Fruit fly (Drosophila melanogaster) whole organism, embryonic: ENCODE data around the gene CG5790.

Source experiments
- ATbp ChIP-seq: fragments of 200-800 bp; sonication (Bioruptor generic); optimal IDR thresholded peaks from 2 replicates; lab custom pipeline; 2017; ENCODE audit warnings: missing biosample characterization, mild to moderate bottlenecking, missing genetic modification characterization, missing genetic modification reagents
- CG1024 ChIP-seq: fragments of 200-800 bp; sonication (Bioruptor generic); IDR thresholded peaks from 2 replicates; pipeline ENCODE4 v1.3.6; 2022; ENCODE audit warnings: missing biosample characterization, missing genetic modification characterization
- CG11093 ChIP-seq: fragments of 200-800 bp; sonication (Bioruptor generic); IDR thresholded peaks from 3 replicates; pipeline ENCODE4 v1.3.6; 2022; ENCODE audit warnings: missing biosample characterization, missing genetic modification characterization
- CG11504 ChIP-seq: fragments of 200-800 bp; sonication (Bioruptor generic); optimal IDR thresholded peaks from 3 replicates; lab custom pipeline; 2019; ENCODE audit warnings: missing biosample characterization, mild to moderate bottlenecking, missing genetic modification characterization, moderate library complexity
- CG13894 ChIP-seq: fragments of 200-800 bp; sonication (Bioruptor generic); optimal IDR thresholded peaks from 3 replicates; lab custom pipeline; 2018; ENCODE audit warnings: missing biosample characterization, mild to moderate bottlenecking, missing genetic modification characterization, moderate library complexity
- CG17359 ChIP-seq: fragments of 200-800 bp; sonication (Bioruptor generic); optimal IDR thresholded peaks from 3 replicates; lab custom pipeline; 2018; ENCODE audit warnings: missing biosample characterization, mild to moderate bottlenecking, missing genetic modification characterization, moderate library complexity
- CG2120 ChIP-seq: fragments of 200-800 bp; sonication (Bioruptor generic); optimal IDR thresholded peaks from 3 replicates; lab custom pipeline; 2016; ENCODE audit warnings: missing biosample characterization, missing genetic modification characterization
- CG2129 ChIP-seq: fragments of 200-800 bp; sonication (Bioruptor generic); IDR thresholded peaks from 2 replicates; pipeline ENCODE4 v1.3.6; 2022; ENCODE audit warnings: missing biosample characterization, missing genetic modification characterization; ENCODE audit not compliant: partially characterized antibody
- CG2712 ChIP-seq: fragments of 200-800 bp; optimal IDR thresholded peaks from 3 replicates; lab custom pipeline; 2019; ENCODE audit warnings: missing biosample characterization, mild to moderate bottlenecking, missing genetic modification characterization, moderate library complexity
- CG2889 ChIP-seq: fragments of 200-800 bp; sonication (Bioruptor generic); IDR thresholded peaks from 3 replicates; pipeline ENCODE4 v1.3.6; 2022; ENCODE audit warnings: missing biosample characterization, missing genetic modification characterization
- CG31388 ChIP-seq: fragments of 200-800 bp; sonication (Bioruptor generic); optimal IDR thresholded peaks from 2 replicates; lab custom pipeline; 2016; ENCODE audit warnings: missing biosample characterization, missing genetic modification characterization
- CG31441 ChIP-seq: fragments of 200-800 bp; sonication (Bioruptor generic); IDR thresholded peaks from 2 replicates; pipeline ENCODE4 v1.3.6; 2022; ENCODE audit warnings: missing biosample characterization, missing genetic modification characterization
- CG3838 ChIP-seq: fragments of 200-800 bp; sonication (Bioruptor generic); optimal IDR thresholded peaks from 3 replicates; lab custom pipeline; 2016; ENCODE audit warnings: missing biosample characterization, missing genetic modification characterization
- CG5180 ChIP-seq: fragments of 200-800 bp; sonication (Bioruptor generic); optimal IDR thresholded peaks from 3 replicates; lab custom pipeline; 2017; ENCODE audit warnings: missing biosample characterization, missing genetic modification characterization, mild to moderate bottlenecking, moderate library complexity, missing genetic modification reagents
- CG5953 ChIP-seq: fragments of 200-800 bp; sonication (Bioruptor generic); IDR thresholded peaks from 2 replicates; pipeline ENCODE4 v1.3.6; 2022; ENCODE audit warnings: missing biosample characterization, missing genetic modification characterization
- CkIIα-i1 ChIP-seq: fragments of 200-800 bp; sonication (Bioruptor generic); IDR thresholded peaks from 2 replicates; pipeline ENCODE4 v1.3.6; 2022; ENCODE audit warnings: missing biosample characterization, missing genetic modification characterization
- D19A ChIP-seq: fragments of 200-800 bp; optimal IDR thresholded peaks from 3 replicates; lab custom pipeline; 2019; ENCODE audit warnings: missing biosample characterization, mild to moderate bottlenecking, missing genetic modification characterization, moderate library complexity
- Dfd ChIP-seq, 2 experiments: fragments of >200 bp; optimal IDR thresholded peaks; 2 replicates each; lab custom pipeline; 2017; ENCODE audit warnings: missing biosample characterization in 2 of 2, missing genetic modification characterization in 2 of 2
- Ets65A ChIP-seq: fragments of 200-800 bp; sonication (Bioruptor generic); peaks from one replicate; lab custom pipeline; 2016; ENCODE audit warnings: missing biosample characterization, missing genetic modification characterization
- HLH54F ChIP-seq: fragments of 200-800 bp; sonication (Bioruptor generic); optimal IDR thresholded peaks from 3 replicates; lab custom pipeline; 2016; ENCODE audit warnings: missing biosample characterization, missing genetic modification characterization
- Hr39 ChIP-seq: fragments of >200 bp; optimal IDR thresholded peaks from 2 replicates; lab custom pipeline; 2017
- Lpt ChIP-seq: fragments of >200 bp; optimal IDR thresholded peaks from 2 replicates; lab custom pipeline; 2018; ENCODE audit warnings: missing biosample characterization, missing genetic modification characterization
- Ptx1 ChIP-seq: fragments of 200-800 bp; sonication (Bioruptor generic); IDR thresholded peaks from 2 replicates; pipeline ENCODE4 v1.3.6; 2022; ENCODE audit warnings: missing biosample characterization, missing genetic modification characterization
- Sin3A ChIP-seq: fragments of >200 bp; optimal IDR thresholded peaks from 2 replicates; lab custom pipeline; 2018
- Sox102F ChIP-seq: fragments of 200-800 bp; sonication (Bioruptor generic); optimal IDR thresholded peaks from 2 replicates; lab custom pipeline; 2018; ENCODE audit warnings: missing biosample characterization, mild to moderate bottlenecking, missing genetic modification characterization, moderate library complexity
- Ssrp ChIP-seq: fragments of 200-800 bp; sonication (Bioruptor generic); optimal IDR thresholded peaks from 2 replicates; lab custom pipeline; 2018; ENCODE audit warnings: missing biosample characterization, mild to moderate bottlenecking, missing genetic modification characterization, moderate library complexity
- Stat92E ChIP-seq, 3 experiments: fragments of >200 bp in 2 of 3; fragments of 200-800 bp in 1 of 3; sonication (Bioruptor generic) in 1 of 3; optimal IDR thresholded peaks; 2 replicates each; lab custom pipeline; 2017 to 2019; ENCODE audit warnings: missing biosample characterization in 3 of 3, missing genetic modification characterization in 3 of 3, mild to moderate bottlenecking in 1 of 3, moderate library complexity in 1 of 3
- Xrp1 ChIP-seq: fragments of 200-800 bp; sonication (Bioruptor generic); IDR thresholded peaks from 2 replicates; pipeline ENCODE4 v1.3.6; 2022; ENCODE audit warnings: missing biosample characterization, missing genetic modification characterization
- ac ChIP-seq: fragments of 200-800 bp; sonication (Bioruptor generic); optimal IDR thresholded peaks from 3 replicates; lab custom pipeline; 2017; ENCODE audit warnings: missing biosample characterization, mild to moderate bottlenecking, missing genetic modification characterization
- ash1 ChIP-seq: fragments of 200-800 bp; sonication (Bioruptor generic); optimal IDR thresholded peaks from 2 replicates; lab custom pipeline; 2018; ENCODE audit warnings: missing biosample characterization, mild to moderate bottlenecking, missing genetic modification characterization
- bsh ChIP-seq, 2 experiments: fragments of 200-800 bp; sonication (Bioruptor generic); optimal IDR thresholded peaks; 2 replicates each; lab custom pipeline; 2017 to 2018; ENCODE audit warnings: mild to moderate bottlenecking in 2 of 2, missing biosample characterization in 2 of 2, missing genetic modification characterization in 2 of 2, moderate library complexity in 1 of 2
- cad ChIP-seq: fragments of >200 bp; optimal IDR thresholded peaks from 2 replicates; lab custom pipeline; 2017; ENCODE audit warnings: missing biosample characterization, missing genetic modification characterization
- chinmo ChIP-seq: fragments of 200-800 bp; sonication (Bioruptor generic); IDR thresholded peaks from 4 replicates; pipeline ENCODE4 v1.3.6; 2022; ENCODE audit warnings: missing biosample characterization, missing genetic modification characterization; ENCODE audit not compliant: partially characterized antibody
- crc ChIP-seq: fragments of 200-800 bp; sonication (Bioruptor generic); optimal IDR thresholded peaks from 2 replicates; lab custom pipeline; 2016; ENCODE audit warnings: missing biosample characterization, missing genetic modification characterization
- dimm ChIP-seq: fragments of 200-800 bp; sonication (Bioruptor generic); IDR thresholded peaks from 2 replicates; pipeline ENCODE4 v1.3.6; 2022; ENCODE audit warnings: missing biosample characterization, missing genetic modification characterization
- dmrt11E ChIP-seq: fragments of 200-800 bp; sonication (Bioruptor generic); optimal IDR thresholded peaks from 3 replicates; lab custom pipeline; 2018; ENCODE audit warnings: missing biosample characterization, mild to moderate bottlenecking, missing genetic modification characterization, moderate library complexity
- fd3F ChIP-seq: fragments of 200-800 bp; sonication (Bioruptor generic); optimal IDR thresholded peaks from 2 replicates; lab custom pipeline; 2018; ENCODE audit warnings: missing biosample characterization, mild to moderate bottlenecking, missing genetic modification characterization, moderate library complexity
- fd64A ChIP-seq: fragments of 200-800 bp; sonication (Bioruptor generic); optimal IDR thresholded peaks from 3 replicates; lab custom pipeline; 2018; ENCODE audit warnings: missing biosample characterization, mild to moderate bottlenecking, missing genetic modification characterization
- gem ChIP-seq: fragments of 200-800 bp; sonication (Bioruptor generic); optimal IDR thresholded peaks from 2 replicates; lab custom pipeline; 2019; ENCODE audit warnings: missing biosample characterization, mild to moderate bottlenecking, missing genetic modification characterization, moderate library complexity
- kni ChIP-seq: fragments of 200-800 bp; sonication (Bioruptor generic); optimal IDR thresholded peaks from 3 replicates; lab custom pipeline; 2017; ENCODE audit warnings: mild to moderate bottlenecking, missing biosample characterization, missing genetic modification reagents, missing genetic modification characterization
- onecut ChIP-seq: fragments of 200-800 bp; sonication (Bioruptor generic); IDR thresholded peaks from 2 replicates; pipeline ENCODE4 v1.3.6; 2022; ENCODE audit warnings: missing biosample characterization, missing genetic modification characterization
- p53 ChIP-seq: fragments of 200-800 bp; sonication (Bioruptor generic); optimal IDR thresholded peaks from 2 replicates; lab custom pipeline; 2016; ENCODE audit warnings: missing biosample characterization, missing genetic modification characterization
- phol ChIP-seq: fragments of 200-800 bp; sonication (Bioruptor generic); optimal IDR thresholded peaks from 3 replicates; lab custom pipeline; 2018; ENCODE audit warnings: missing biosample characterization, mild to moderate bottlenecking, missing genetic modification characterization, moderate library complexity
- pros ChIP-seq: fragments of 200-800 bp; sonication (Bioruptor generic); optimal IDR thresholded peaks from 3 replicates; lab custom pipeline; 2019; ENCODE audit warnings: missing biosample characterization, mild to moderate bottlenecking, missing genetic modification characterization, moderate library complexity
- salm ChIP-seq: fragments of 200-800 bp; sonication (Bioruptor generic); optimal IDR thresholded peaks from 2 replicates; lab custom pipeline; 2018; ENCODE audit warnings: missing biosample characterization, mild to moderate bottlenecking, missing genetic modification characterization
- sens ChIP-seq: fragments of 200-800 bp; sonication (Bioruptor generic); peaks from one replicate; lab custom pipeline; 2016; ENCODE audit warnings: missing biosample characterization, missing genetic modification characterization
- tgo ChIP-seq: fragments of 200-800 bp; sonication (Bioruptor generic); IDR thresholded peaks from 3 replicates; pipeline ENCODE4 v1.3.6; 2022; ENCODE audit warnings: missing biosample characterization, missing genetic modification characterization
- tll ChIP-seq, 2 experiments: fragments of 200-800 bp in 1 of 2; fragments of >200 bp in 1 of 2; sonication (Bioruptor generic) in 1 of 2; optimal IDR thresholded peaks; 2 replicates each; lab custom pipeline; 2017 to 2019; ENCODE audit warnings: missing biosample characterization in 2 of 2, missing genetic modification characterization in 2 of 2, mild to moderate bottlenecking in 1 of 2, moderate library complexity in 1 of 2
- trem ChIP-seq: fragments of 200-800 bp; optimal IDR thresholded peaks from 3 replicates; lab custom pipeline; 2019; ENCODE audit warnings: missing biosample characterization, mild to moderate bottlenecking, missing genetic modification characterization, moderate library complexity
- trh ChIP-seq: fragments of 200-800 bp; sonication (Bioruptor generic); optimal IDR thresholded peaks from 2 replicates; lab custom pipeline; 2016; ENCODE audit warnings: missing biosample characterization, missing genetic modification characterization
- twi ChIP-seq: fragments of 200-800 bp; optimal IDR thresholded peaks from 2 replicates; lab custom pipeline; 2019; ENCODE audit warnings: missing biosample characterization, mild to moderate bottlenecking, missing genetic modification characterization, moderate library complexity

Gene CG5790

DNA sequence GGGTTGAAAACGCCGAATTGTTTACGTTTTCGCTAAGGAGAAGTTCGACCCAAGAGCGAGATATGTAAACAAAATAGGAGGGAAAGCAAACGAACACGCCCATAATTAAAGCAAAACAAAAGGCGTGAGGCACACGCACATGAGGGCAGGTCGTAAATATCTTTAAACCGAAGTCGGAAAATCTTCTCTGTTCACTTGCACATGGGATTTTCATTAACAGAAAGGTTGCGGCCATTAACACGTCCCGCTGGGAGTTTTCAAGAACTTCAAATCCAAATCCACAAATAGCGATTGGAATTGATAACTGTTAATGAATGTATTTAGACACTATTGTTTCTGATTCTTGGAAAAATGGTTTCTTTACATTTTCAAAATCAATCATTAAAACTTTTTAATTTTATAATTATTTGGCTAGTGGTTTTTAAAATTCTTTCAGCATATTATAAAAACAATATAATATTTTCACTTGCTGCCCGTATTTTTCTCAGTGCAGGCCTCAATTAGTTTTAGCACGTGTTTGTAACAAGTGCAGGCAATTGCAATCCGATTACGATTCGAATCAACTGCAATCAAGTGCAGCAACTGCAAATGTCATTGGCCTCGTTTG, 39.3 kb downstream of the CG5790 start (continued):
- TF ChIP-seq Ssrp (tag; lab: Kevin White, UChicago), result peak; percentile 21
- TF ChIP-seq chinmo (GFP tag; lab: Robert Waterston, UW), result no peak
- no peak for TF ChIP-seq trem (tag; lab: Kevin White, UChicago)
- no peak for TF ChIP-seq crc (GFP tag; lab: Kevin White, UChicago)
- TF ChIP-seq Sin3A (lab: Kevin White, UChicago), result no peak
- no peak for TF ChIP-seq fd3F (GFP tag; lab: Kevin White, UChicago)
- no peak for TF ChIP-seq Lpt (GFP tag; lab: Kevin White, UChicago)
- peak; percentile 18 for TF ChIP-seq phol (tag; lab: Kevin White, UChicago)
- TF ChIP-seq cad (GFP tag; lab: Kevin White, UChicago), result peak; percentile 77
- TF ChIP-seq CG11504 (tag; lab: Kevin White, UChicago), result peak; percentile 3
- no peak for TF ChIP-seq CG2120 (GFP tag; lab: Kevin White, UChicago)
- TF ChIP-seq CG11093 (GFP tag; lab: Robert Waterston, UW), result no peak
- TF ChIP-seq pros (GFP tag; lab: Kevin White, UChicago), result peak; percentile 39
- peak; percentile 66 for TF ChIP-seq twi (tag; lab: Kevin White, UChicago)
- peak; percentile 27 for TF ChIP-seq D19A (tag; lab: Kevin White, UChicago)
- TF ChIP-seq dimm (GFP tag; lab: Robert Waterston, UW), result no peak
- TF ChIP-seq CG2129, result no peak
- TF ChIP-seq p53 (GFP tag; lab: Kevin White, UChicago), result no peak
- TF ChIP-seq CG13894, result no peak
- TF ChIP-seq kni (GFP tag; lab: Kevin White, UChicago), result peak; percentile 54
- 0 out of 2 replicates have a peak, but pooled peaks have one; percentile 15 for TF ChIP-seq CG31441
- TF ChIP-seq bsh (GFP tag; optimal IDR thresholded peaks at IDR 0.05; lab: Kevin White, UChicago), result peak in 1 of 2 experiments; percentile 40
- peak; percentile 35 for TF ChIP-seq gem
- TF ChIP-seq HLH54F, result no peak
- TF ChIP-seq ash1, result no peak
- TF ChIP-seq Hr39 (lab: Kevin White, UChicago), result no peak
- TF ChIP-seq salm, result no peak
- TF ChIP-seq onecut (GFP tag; lab: Robert Waterston, UW), result no peak
- TF ChIP-seq tll (GFP tag; optimal IDR thresholded peaks at IDR 0.05; lab: Kevin White, UChicago), result peak in 1 of 2 experiments; percentile 12
- peak; percentile 32 for TF ChIP-seq dmrt11E (tag; lab: Kevin White, UChicago)
- TF ChIP-seq CG5180 (GFP tag; lab: Kevin White, UChicago), result no peak
- TF ChIP-seq CG31388, result no peak
- peak; percentile 36 for TF ChIP-seq CG2712 (tag; lab: Kevin White, UChicago)
- TF ChIP-seq Stat92E (GFP tag; optimal IDR thresholded peaks at IDR 0.05; lab: Kevin White, UChicago), result peak in 1 of 3 experiments; percentile 28
- peak; percentile 42; the same call in 1 of the 2 replicates for TF ChIP-seq Xrp1 (GFP tag; lab: Robert Waterston, UW)
- peak; percentile 51 for TF ChIP-seq sens (GFP tag; lab: Kevin White, UChicago)
- TF ChIP-seq CkIIα-i1 (GFP tag; lab: Robert Waterston, UW), result no peak
- TF ChIP-seq Sox102F (GFP tag; lab: Kevin White, UChicago), result peak; percentile 3
- TF ChIP-seq, all 482 proteins: peak for 25

DNA sequence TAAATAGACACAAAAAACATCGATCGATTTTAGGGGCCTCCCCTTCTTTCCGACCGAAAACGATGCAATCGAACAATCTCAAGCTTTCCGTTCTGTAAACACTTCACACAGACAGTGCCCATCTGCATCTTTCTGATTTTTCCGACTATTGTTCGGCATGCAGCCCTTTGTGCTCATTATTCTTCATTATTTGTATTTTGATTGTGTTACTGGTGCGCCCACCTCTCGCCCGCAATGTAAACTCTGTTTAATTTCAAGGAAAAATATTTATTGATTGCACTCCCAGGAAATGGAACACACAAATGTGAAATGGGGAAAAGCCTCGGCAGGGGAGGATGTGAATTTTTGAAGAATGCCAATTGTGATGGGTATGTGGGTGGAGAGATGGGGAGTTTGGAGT, 41.0 kb downstream of the CG5790 start:
- TF ChIP-seq Ptx1 (GFP tag; lab: Robert Waterston, UW) (no peak), Dfd (GFP tag; optimal IDR thresholded peaks at IDR 0.05; lab: Kevin White, UChicago) (no peak), CG1024 (GFP tag; lab: Robert Waterston, UW) (0 out of 2 replicates have a peak, but pooled peaks have one; percentile 6), Stat92E (GFP tag; optimal IDR thresholded peaks at IDR 0.05; lab: Kevin White, UChicago) (peak in 1 of 3 experiments; percentile 37), Ets65A (peak; percentile 75), CG2889 (GFP tag; lab: Robert Waterston, UW) (no peak), CG17359 (tag; lab: Kevin White, UChicago) (peak; percentile 17), trh (GFP tag; lab: Kevin White, UChicago) (no peak), fd64A (GFP tag; lab: Kevin White, UChicago) (peak; percentile 41), salm (no peak), ATbp (GFP tag; lab: Kevin White, UChicago) (peak; percentile 54), CG5953 (GFP tag; lab: Robert Waterston, UW) (no peak), CG3838 (GFP tag; lab: Kevin White, UChicago) (no peak), ac (peak; percentile 23), tgo (GFP tag; lab: Robert Waterston, UW) (no peak), onecut (GFP tag; lab: Robert Waterston, UW) (0 out of 2 replicates have a peak, but pooled peaks have one; percentile 9)
